Worm (Caenorhabditis elegans) whole organism, young adult: Measurements from ENCODE around the gene nspg-12.

Source experiments
- Y95B8A.8 ChIP-seq: fragments of 200-800 bp; sonication (Bioruptor generic); IDR thresholded peaks from 2 replicates; pipeline ENCODE4 v1.3.6; 2022; ENCODE audit warnings: missing genetic modification reagents, missing genetic modification characterization, missing compliant biosample characterization
- ama-1 ChIP-seq, 3 experiments: fragments of 150-350 bp in 1 of 3; sonication (generic microtip) in 2 of 3; optimal IDR thresholded peaks; 2 replicates each; lab custom pipeline; 2014 to 2018; ENCODE audit warnings: missing biosample characterization in 2 of 3, missing genetic modification characterization in 2 of 3, missing genetic modification reagents in 2 of 3
- fkh-3 ChIP-seq: sonication (generic microtip); optimal IDR thresholded peaks from 2 replicates; lab custom pipeline; 2016; ENCODE audit warnings: mild to moderate bottlenecking, missing genetic modification characterization, missing compliant biosample characterization
- nfya-1 ChIP-seq: sonication (generic microtip); optimal IDR thresholded peaks from 2 replicates; lab custom pipeline; 2017; ENCODE audit warnings: antibody characterized with exemption, missing compliant biosample characterization, missing genetic modification characterization, borderline replicate concordance; ENCODE audit not compliant: insufficient read depth
- nhr-27 ChIP-seq: fragments of 200-800 bp; sonication (Bioruptor generic); optimal IDR thresholded peaks from 2 replicates; lab custom pipeline; 2018; ENCODE audit warnings: mild to moderate bottlenecking, missing genetic modification characterization, moderate library complexity, missing compliant biosample characterization
- ztf-3 ChIP-seq: fragments of 200-800 bp; sonication (Bioruptor generic); optimal IDR thresholded peaks from 2 replicates; lab custom pipeline; 2018; ENCODE audit warnings: mild to moderate bottlenecking, missing genetic modification characterization, missing compliant biosample characterization

- no peak for TF ChIP-seq ztf-3 (GFP tag; lab: Kevin White, UChicago)
- no peak for TF ChIP-seq fkh-3 (tag; lab: Kevin White, UChicago)
- no peak for TF ChIP-seq Y95B8A.8 (GFP tag; lab: Robert Waterston, UW)
- TF ChIP-seq ama-1 (optimal IDR thresholded peaks at IDR 0.05; lab: Kevin White, UChicago): no peak
- no peak for TF ChIP-seq ama-1 (GFP tag; optimal IDR thresholded peaks at IDR 0.05; lab: Kevin White, UChicago)
- no peak for TF ChIP-seq nhr-27 (tag; lab: Kevin White, UChicago)
- no peak for TF ChIP-seq nfya-1 (tag; lab: Kevin White, UChicago)
These were observed 3.3 kb downstream of the nspg-12 start for ce11 chrX:5260389-5260788.
